Fruit fly (Drosophila melanogaster) whole organism, wandering third instar larva: ENCODE results near the gene SoxN.
A peak's percentile ranks its signal among the peaks of the same experiment; 100 is the strongest.

ENCODE experiments used
- GATAd ChIP-seq: sonication (Bioruptor generic); optimal IDR thresholded peaks from 2 replicates; lab custom pipeline; 2016; ENCODE audit warnings: missing biosample characterization, missing genetic modification characterization
- Myc ChIP-seq: fragments of >200 bp; optimal IDR thresholded peaks from 2 replicates; lab custom pipeline; 2017
- dmrt93B ChIP-seq: fragments of 200-800 bp; sonication (Bioruptor generic); optimal IDR thresholded peaks from 2 replicates; lab custom pipeline; 2018; ENCODE audit warnings: missing biosample characterization, mild to moderate bottlenecking, missing genetic modification characterization
- jim ChIP-seq: fragments of 175-275, 200-325 bp; sonication (Bioruptor generic); optimal IDR thresholded peaks from 2 replicates; lab custom pipeline; 2016; ENCODE audit warnings: missing biosample characterization, mild to moderate bottlenecking, missing genetic modification characterization
- psq ChIP-seq: fragments of 200-800 bp; sonication (Bioruptor generic); optimal IDR thresholded peaks from 3 replicates; lab custom pipeline; 2017; ENCODE audit warnings: missing biosample characterization, mild to moderate bottlenecking, missing genetic modification characterization, moderate library complexity

- TF ChIP-seq GATAd (no peak), psq (GFP tag; lab: Kevin White, UChicago) (peak; percentile 14), dmrt93B (GFP tag; lab: Kevin White, UChicago) (no peak), jim (GFP tag; lab: Kevin White, UChicago) (no peak), Myc (lab: Kevin White, UChicago) (no peak)
These were observed 9.5 kb downstream of the SoxN start for dm6 chr2L:8834806-8835483.
